Worm (Caenorhabditis elegans) whole organism, L1 larva: ENCODE results near the gene nspb-5.
A peak's percentile ranks its signal among the peaks of the same experiment; 100 is the strongest.

Experiments
- efl-1 ChIP-seq, 4 experiments: fragments of 150-350 bp; optimal IDR thresholded peaks in 3 of 4; peaks in 1 of 4; 1 replicate in 1 of 4; 2 replicates in 3 of 4; lab custom pipeline; 2014; ENCODE audit warnings: missing biosample characterization in 2 of 4, missing genetic modification characterization in 2 of 4, missing genetic modification reagents in 2 of 4
- nhr-77 ChIP-seq: fragments of 150-350 bp; optimal IDR thresholded peaks from 2 replicates; lab custom pipeline; 2014; ENCODE audit warnings: missing biosample characterization, missing genetic modification characterization
- unc-62 ChIP-seq: fragments of 150-350 bp; optimal IDR thresholded peaks from 2 replicates; lab custom pipeline; 2014; ENCODE audit warnings: missing biosample characterization, missing genetic modification reagents, missing genetic modification characterization

ce11 chrIV:6648625-6649024 is 49.8 kb downstream of the nspb-5 start:
- TF ChIP-seq unc-62 (GFP tag; lab: Kevin White, UChicago): no peak
- TF ChIP-seq nhr-77 (tag; lab: Kevin White, UChicago): no peak
- TF ChIP-seq efl-1 (optimal IDR thresholded peaks at IDR 0.05; lab: Kevin White, UChicago): no peak
- TF ChIP-seq efl-1 (GFP tag; optimal IDR thresholded peaks at IDR 0.05 in 1 of 2; lab: Kevin White, UChicago): peak in 1 of 2 experiments; percentile 54
